Fruit fly (Drosophila melanogaster) whole organism, prepupa: ENCODE data around the gene eIF4E1.

Experiments used
- Blimp-1 ChIP-seq: fragments of 200-800 bp; sonication (Bioruptor generic); optimal IDR thresholded peaks from 3 replicates; lab custom pipeline; 2017; ENCODE audit warnings: missing biosample characterization, missing genetic modification characterization, mild to moderate bottlenecking, moderate library complexity, missing genetic modification reagents
- CG10669 ChIP-seq: fragments of 200-800 bp; sonication (Bioruptor generic); optimal IDR thresholded peaks from 3 replicates; lab custom pipeline; 2018; ENCODE audit warnings: missing biosample characterization, mild to moderate bottlenecking, missing genetic modification characterization, moderate library complexity
- CG11762 ChIP-seq: fragments of 200-800 bp; sonication (Bioruptor generic); optimal IDR thresholded peaks from 3 replicates; lab custom pipeline; 2016; ENCODE audit warnings: missing biosample characterization, missing genetic modification characterization; ENCODE audit not compliant: insufficient read depth
- CG11902 ChIP-seq: fragments of 200-800 bp; sonication (Bioruptor generic); optimal IDR thresholded peaks from 3 replicates; lab custom pipeline; 2016; ENCODE audit warnings: missing biosample characterization, missing genetic modification characterization
- CG15336 ChIP-seq: fragments of 200-800 bp; sonication (Bioruptor generic); IDR thresholded peaks from 2 replicates; pipeline ENCODE4 v1.3.6; 2022; ENCODE audit warnings: missing biosample characterization, missing genetic modification characterization
- CG1621 ChIP-seq: fragments of 200-800 bp; sonication (Bioruptor generic); optimal IDR thresholded peaks from 3 replicates; lab custom pipeline; 2018; ENCODE audit warnings: missing biosample characterization, mild to moderate bottlenecking, missing genetic modification characterization
- CG3032 ChIP-seq: fragments of 200-800 bp; optimal IDR thresholded peaks from 2 replicates; lab custom pipeline; 2019; ENCODE audit warnings: missing biosample characterization, mild to moderate bottlenecking, missing genetic modification characterization, moderate library complexity
- CG31627 ChIP-seq: fragments of 200-800 bp; sonication (Bioruptor generic); optimal IDR thresholded peaks from 3 replicates; lab custom pipeline; 2016; ENCODE audit warnings: missing biosample characterization, missing genetic modification characterization
- CG34406 ChIP-seq: fragments of 200-800 bp; sonication (Bioruptor generic); optimal IDR thresholded peaks from 3 replicates; lab custom pipeline; 2016; ENCODE audit warnings: missing biosample characterization, missing genetic modification characterization
- CG3919 ChIP-seq: fragments of 200-800 bp; sonication (Bioruptor generic); optimal IDR thresholded peaks from 3 replicates; lab custom pipeline; 2016; ENCODE audit warnings: missing biosample characterization, missing genetic modification characterization
- CG4318 ChIP-seq: fragments of 200-800 bp; sonication (Bioruptor generic); optimal IDR thresholded peaks from 3 replicates; lab custom pipeline; 2017; ENCODE audit warnings: missing biosample characterization, mild to moderate bottlenecking, missing genetic modification characterization
- CG6163 ChIP-seq: fragments of 200-800 bp; sonication (Bioruptor generic); IDR thresholded peaks from 3 replicates; pipeline ENCODE4 v1.3.6; 2022; ENCODE audit warnings: missing biosample characterization, missing genetic modification characterization
- CG6792 ChIP-seq: fragments of 200-800 bp; sonication (Bioruptor generic); optimal IDR thresholded peaks from 3 replicates; lab custom pipeline; 2016; ENCODE audit warnings: missing biosample characterization, missing genetic modification characterization
- CG6808 ChIP-seq: fragments of 200-800 bp; sonication (Bioruptor generic); optimal IDR thresholded peaks from 3 replicates; lab custom pipeline; 2017; ENCODE audit warnings: missing biosample characterization, missing genetic modification characterization, mild to moderate bottlenecking, moderate library complexity, missing genetic modification reagents
- CG6854 ChIP-seq: fragments of 200-800 bp; sonication (Bioruptor generic); optimal IDR thresholded peaks from 2 replicates; lab custom pipeline; 2017; ENCODE audit warnings: missing biosample characterization, mild to moderate bottlenecking, missing genetic modification characterization
- CG8319 ChIP-seq: fragments of 200-800 bp; sonication (Bioruptor generic); optimal IDR thresholded peaks from 3 replicates; lab custom pipeline; 2016; ENCODE audit warnings: missing biosample characterization, missing genetic modification characterization
- CG9139 ChIP-seq: fragments of 200-800 bp; sonication (Bioruptor generic); optimal IDR thresholded peaks from 3 replicates; lab custom pipeline; 2017; ENCODE audit warnings: missing biosample characterization, mild to moderate bottlenecking, missing genetic modification characterization
- Eip75B ChIP-seq: fragments of 200-800 bp; sonication (Bioruptor generic); optimal IDR thresholded peaks from 3 replicates; lab custom pipeline; 2016; ENCODE audit warnings: missing biosample characterization, missing genetic modification characterization
- Eip78C ChIP-seq: fragments of 200-800 bp; sonication (Bioruptor generic); peaks from one replicate; lab custom pipeline; 2016; ENCODE audit warnings: missing biosample characterization, missing genetic modification characterization
- Eip93F ChIP-seq: fragments of 200-800 bp; sonication (Bioruptor generic); optimal IDR thresholded peaks from 2 replicates; lab custom pipeline; 2016; ENCODE audit warnings: missing biosample characterization, mild to moderate bottlenecking, missing genetic modification characterization
- Ets21C ChIP-seq: fragments of 200-800 bp; sonication (Bioruptor generic); optimal IDR thresholded peaks from 3 replicates; lab custom pipeline; 2016; ENCODE audit warnings: missing biosample characterization, missing genetic modification characterization
- Ets96B ChIP-seq: fragments of 200-800 bp; optimal IDR thresholded peaks from 2 replicates; lab custom pipeline; 2019; ENCODE audit warnings: missing biosample characterization, mild to moderate bottlenecking, missing genetic modification characterization, moderate library complexity
- Gug ChIP-seq: fragments of 200-800 bp; sonication (Bioruptor generic); IDR thresholded peaks from 2 replicates; pipeline ENCODE4 v1.3.6; 2022; ENCODE audit warnings: missing biosample characterization, missing genetic modification characterization
- Lpt ChIP-seq: fragments of 200-800 bp; sonication (Bioruptor generic); optimal IDR thresholded peaks from 3 replicates; lab custom pipeline; 2016; ENCODE audit warnings: missing biosample characterization, missing genetic modification characterization
- Met ChIP-seq: fragments of 200-800 bp; sonication (Bioruptor generic); optimal IDR thresholded peaks from 3 replicates; lab custom pipeline; 2016; ENCODE audit warnings: missing biosample characterization, missing genetic modification characterization
- OdsH ChIP-seq: fragments of 200-800 bp; sonication (Bioruptor generic); optimal IDR thresholded peaks from 3 replicates; lab custom pipeline; 2016; ENCODE audit warnings: missing biosample characterization, missing genetic modification characterization
- Smox ChIP-seq: fragments of 200-800 bp; sonication (Bioruptor generic); optimal IDR thresholded peaks from 3 replicates; lab custom pipeline; 2016; ENCODE audit warnings: missing biosample characterization, missing genetic modification characterization
- Sox14 ChIP-seq: fragments of 200-800 bp; sonication (Bioruptor generic); optimal IDR thresholded peaks from 3 replicates; lab custom pipeline; 2016; ENCODE audit warnings: missing biosample characterization, missing genetic modification characterization
- achi ChIP-seq: fragments of 200-800 bp; sonication (Bioruptor generic); optimal IDR thresholded peaks from 3 replicates; lab custom pipeline; 2016; ENCODE audit warnings: missing biosample characterization, missing genetic modification characterization
- acj6 ChIP-seq: fragments of 200-800 bp; sonication (Bioruptor generic); optimal IDR thresholded peaks from 3 replicates; lab custom pipeline; 2016; ENCODE audit warnings: missing biosample characterization, missing genetic modification characterization
- cyc ChIP-seq: fragments of 200-800 bp; sonication (Bioruptor generic); optimal IDR thresholded peaks from 3 replicates; lab custom pipeline; 2016; ENCODE audit warnings: missing biosample characterization, missing genetic modification characterization
- dac ChIP-seq: fragments of 200-800 bp; sonication (Bioruptor generic); optimal IDR thresholded peaks from 2 replicates; lab custom pipeline; 2017; ENCODE audit warnings: missing biosample characterization, mild to moderate bottlenecking, missing genetic modification characterization
- dsx ChIP-seq: fragments of 200-800 bp; optimal IDR thresholded peaks from 3 replicates; lab custom pipeline; 2019; ENCODE audit warnings: missing biosample characterization, mild to moderate bottlenecking, missing genetic modification characterization, moderate library complexity; ENCODE audit not compliant: poor library complexity, severe bottlenecking
- eg ChIP-seq: fragments of 200-800 bp; sonication (Bioruptor generic); IDR thresholded peaks from 3 replicates; pipeline ENCODE4 v1.3.6; 2022; ENCODE audit warnings: missing biosample characterization, missing genetic modification characterization
- esn ChIP-seq: fragments of 200-800 bp; sonication (Bioruptor generic); optimal IDR thresholded peaks from 2 replicates; lab custom pipeline; 2016; ENCODE audit warnings: missing biosample characterization, mild to moderate bottlenecking, missing genetic modification characterization, moderate library complexity
- fd59A ChIP-seq: fragments of 200-800 bp; sonication (Bioruptor generic); optimal IDR thresholded peaks from 2 replicates; lab custom pipeline; 2017; ENCODE audit warnings: missing biosample characterization, mild to moderate bottlenecking, missing genetic modification characterization, missing genetic modification reagents
- lz ChIP-seq: fragments of 200-800 bp; sonication (Bioruptor generic); optimal IDR thresholded peaks from 3 replicates; lab custom pipeline; 2016; ENCODE audit warnings: missing biosample characterization, missing genetic modification characterization
- net ChIP-seq: fragments of 200-800 bp; sonication (Bioruptor generic); optimal IDR thresholded peaks from 3 replicates; lab custom pipeline; 2016; ENCODE audit warnings: missing biosample characterization, missing genetic modification characterization
- pdm3 ChIP-seq: fragments of 200-800 bp; sonication (Bioruptor generic); optimal IDR thresholded peaks from 3 replicates; lab custom pipeline; 2016; ENCODE audit warnings: missing biosample characterization, missing genetic modification characterization
- salr ChIP-seq, 2 experiments: fragments of 200-800 bp; sonication (Bioruptor generic); optimal IDR thresholded peaks; 3 replicates each; lab custom pipeline; 2016 to 2018; ENCODE audit warnings: missing biosample characterization in 2 of 2, missing genetic modification characterization in 2 of 2, mild to moderate bottlenecking in 1 of 2
- spab ChIP-seq: fragments of 200-800 bp; sonication (Bioruptor generic); optimal IDR thresholded peaks from 2 replicates; lab custom pipeline; 2017; ENCODE audit warnings: missing biosample characterization, mild to moderate bottlenecking, missing genetic modification characterization, missing genetic modification reagents
- ss ChIP-seq, 2 experiments: fragments of 200-800 bp; sonication (Bioruptor generic); optimal IDR thresholded peaks; 2 replicates in 1 of 2; 3 replicates in 1 of 2; lab custom pipeline; 2017 to 2018; ENCODE audit warnings: mild to moderate bottlenecking in 2 of 2, missing biosample characterization in 2 of 2, missing genetic modification characterization in 2 of 2, moderate library complexity in 1 of 2
- svp ChIP-seq: fragments of 200-800 bp; sonication (Bioruptor generic); peaks from one replicate; lab custom pipeline; 2016; ENCODE audit warnings: missing biosample characterization, missing genetic modification characterization
- topi ChIP-seq: fragments of 200-800 bp; sonication (Bioruptor generic); optimal IDR thresholded peaks from 3 replicates; lab custom pipeline; 2016; ENCODE audit warnings: missing biosample characterization, missing genetic modification characterization
- vri ChIP-seq: fragments of 200-800 bp; sonication (Bioruptor generic); optimal IDR thresholded peaks from 3 replicates; lab custom pipeline; 2016; ENCODE audit warnings: missing biosample characterization, mild to moderate bottlenecking, missing genetic modification characterization

Gene eIF4E1

DNA sequence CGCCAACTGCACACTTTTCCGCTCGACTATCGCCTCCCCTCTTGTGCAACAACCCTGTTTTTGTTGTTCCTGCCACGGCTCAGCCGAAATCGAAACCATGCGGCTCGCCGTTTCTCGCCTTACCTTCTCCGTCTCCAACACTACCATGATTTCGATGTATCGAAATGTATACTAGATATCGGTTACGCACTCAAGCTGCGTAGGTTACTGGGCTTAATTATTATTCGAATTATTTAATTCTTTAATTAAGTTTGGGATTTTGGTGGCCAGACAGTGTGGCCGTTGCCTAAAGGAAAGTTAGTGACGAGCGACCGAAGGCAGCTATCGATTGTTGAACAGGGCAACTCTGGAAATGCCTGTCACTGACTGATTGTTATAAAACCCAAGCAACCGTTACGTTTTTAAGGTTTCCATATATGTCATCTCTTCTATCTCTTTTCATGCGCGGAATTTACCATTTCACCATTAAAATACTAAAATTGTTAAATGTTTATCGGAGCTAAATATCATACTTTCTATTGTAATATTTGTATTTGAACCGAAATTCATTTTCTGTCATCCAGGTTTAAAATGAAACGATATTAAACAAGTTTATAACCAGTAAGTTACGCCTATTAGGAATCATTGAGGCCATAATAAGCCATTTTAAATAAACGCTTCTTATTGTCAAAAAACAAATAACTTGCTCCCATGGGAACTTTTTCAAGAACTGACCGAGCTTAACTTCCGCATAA lies at the start of gene eIF4E1:
TSS of gene eIF4E1 (minus strand) at position 304 of the 734 bp plus-strand sequence.
- no peak for TF ChIP-seq CG10669 (GFP tag; lab: Kevin White, UChicago)
- no peak for TF ChIP-seq CG6854
- no peak for TF ChIP-seq Smox (GFP tag; lab: Kevin White, UChicago)
- peak; percentile 14 for TF ChIP-seq lz (GFP tag; lab: Kevin White, UChicago)
- TF ChIP-seq Sox14 (GFP tag; lab: Kevin White, UChicago) = no peak
- TF ChIP-seq pdm3 (GFP tag; lab: Kevin White, UChicago) = no peak
- no peak for TF ChIP-seq esn (GFP tag; lab: Kevin White, UChicago)
- TF ChIP-seq CG4318 (GFP tag; lab: Kevin White, UChicago) = no peak
- no peak for TF ChIP-seq Met (GFP tag; lab: Kevin White, UChicago)
- TF ChIP-seq Lpt (GFP tag; lab: Kevin White, UChicago) = no peak
- no peak for TF ChIP-seq Eip93F (GFP tag; lab: Kevin White, UChicago)
- no peak for TF ChIP-seq CG8319 (GFP tag; lab: Kevin White, UChicago)
- TF ChIP-seq CG6163 = 0 out of 3 replicates have a peak, but pooled peaks have one; percentile 0
- TF ChIP-seq Ets21C (GFP tag; lab: Kevin White, UChicago) = no peak
- no peak for TF ChIP-seq vri (GFP tag; lab: Kevin White, UChicago)
- TF ChIP-seq CG1621 = no peak
- TF ChIP-seq topi = peak; percentile 8
- TF ChIP-seq Blimp-1 = no peak
- peak; percentile 83 for TF ChIP-seq Eip78C (GFP tag; lab: Kevin White, UChicago)
- no peak for TF ChIP-seq CG11762 (GFP tag; lab: Kevin White, UChicago)
- no peak for TF ChIP-seq net (GFP tag; lab: Kevin White, UChicago)
- TF ChIP-seq cyc (GFP tag; lab: Kevin White, UChicago) = no peak
- no peak for TF ChIP-seq fd59A (GFP tag; lab: Kevin White, UChicago)
- no peak for TF ChIP-seq CG6792 (GFP tag; lab: Kevin White, UChicago)
- peak; percentile 9 for TF ChIP-seq CG31627 (GFP tag; lab: Kevin White, UChicago)
- TF ChIP-seq dac (GFP tag; lab: Kevin White, UChicago) = no peak
- no peak for TF ChIP-seq eg (GFP tag; lab: Robert Waterston, UW)
- TF ChIP-seq CG34406 (GFP tag; lab: Kevin White, UChicago) = no peak
- no peak for TF ChIP-seq achi (GFP tag; lab: Kevin White, UChicago)
- TF ChIP-seq, all 60 proteins: peak for 5

- TF ChIP-seq svp (GFP tag; lab: Kevin White, UChicago) (peak; percentile 84), CG6792 (GFP tag; lab: Kevin White, UChicago) (peak; percentile 48), Ets96B (tag; lab: Kevin White, UChicago) (peak; percentile 56), OdsH (no peak), net (GFP tag; lab: Kevin White, UChicago) (peak; percentile 47), CG4318 (GFP tag; lab: Kevin White, UChicago) (no peak), Smox (GFP tag; lab: Kevin White, UChicago) (no peak), CG10669 (GFP tag; lab: Kevin White, UChicago) (peak; percentile 32), CG11902 (no peak), CG9139 (GFP tag; lab: Kevin White, UChicago) (no peak), acj6 (peak; percentile 58), Eip75B (GFP tag; lab: Kevin White, UChicago) (peak; percentile 72), CG6808 (GFP tag; lab: Kevin White, UChicago) (peak; percentile 52), CG15336 (GFP tag; lab: Robert Waterston, UW) (0 out of 2 replicates have a peak, but pooled peaks have one; percentile 25), Gug (GFP tag; lab: Robert Waterston, UW) (peak; percentile 49; the same call in 1 of the 2 replicates), CG3032 (tag; lab: Kevin White, UChicago) (peak; percentile 70), CG6163 (no peak), spab (GFP tag; lab: Kevin White, UChicago) (no peak), CG34406 (GFP tag; lab: Kevin White, UChicago) (peak; percentile 19), salr (GFP tag; optimal IDR thresholded peaks at IDR 0.05; lab: Kevin White, UChicago) (no peak), Blimp-1 (peak; percentile 25), Lpt (GFP tag; lab: Kevin White, UChicago) (peak; percentile 56), dsx (GFP tag; lab: Kevin White, UChicago) (peak; percentile 58), CG3919 (GFP tag; lab: Kevin White, UChicago) (peak; percentile 73), ss (GFP tag; optimal IDR thresholded peaks at IDR 0.05; lab: Kevin White, UChicago) (peak in 1 of 2 experiments; percentile 66), CG8319 (GFP tag; lab: Kevin White, UChicago) (no peak), Eip93F (GFP tag; lab: Kevin White, UChicago) (peak; percentile 64), CG31627 (GFP tag; lab: Kevin White, UChicago) (peak; percentile 23), topi (peak; percentile 55), pdm3 (GFP tag; lab: Kevin White, UChicago) (no peak)
These were observed 49.4 kb upstream of the eIF4E1 start, which contains the start of the genes CG3448 and ghi for dm6 chr3L:9451522-9452118. TSS of gene CG3448 (minus strand) at chr3L:9451572. TSS of gene ghi (plus strand) at chr3L:9451876.
